Fruit fly (Drosophila melanogaster) whole organism, embryonic: ENCODE data around the gene CG15034.

Source experiments
- Ada2b ChIP-seq: fragments of 200-800 bp; sonication (Bioruptor generic); IDR thresholded peaks from 2 replicates; pipeline ENCODE4 v1.3.6; 2022; ENCODE audit warnings: missing biosample characterization, missing genetic modification characterization
- Atf-2 ChIP-seq: fragments of 200-800 bp; sonication (Bioruptor generic); optimal IDR thresholded peaks from 2 replicates; lab custom pipeline; 2016; ENCODE audit warnings: missing biosample characterization, missing genetic modification characterization
- CG10979 ChIP-seq: fragments of 200-800 bp; sonication (Bioruptor generic); optimal IDR thresholded peaks from 2 replicates; lab custom pipeline; 2018; ENCODE audit warnings: missing biosample characterization, mild to moderate bottlenecking, missing genetic modification characterization, moderate library complexity
- CG11398 ChIP-seq: fragments of 200-800 bp; sonication (Bioruptor generic); optimal IDR thresholded peaks from 2 replicates; lab custom pipeline; 2016; ENCODE audit warnings: missing biosample characterization, missing genetic modification characterization
- CG12219 ChIP-seq: fragments of 200-800 bp; sonication (Bioruptor generic); optimal IDR thresholded peaks from 3 replicates; lab custom pipeline; 2018; ENCODE audit warnings: missing biosample characterization, mild to moderate bottlenecking, missing genetic modification characterization
- CG14014 ChIP-seq: fragments of 200-800 bp; sonication (Bioruptor generic); IDR thresholded peaks from 2 replicates; pipeline ENCODE4 v1.3.6; 2022; ENCODE audit warnings: missing biosample characterization, missing genetic modification characterization
- CG14710 ChIP-seq: fragments of 200-800 bp; sonication (Bioruptor generic); optimal IDR thresholded peaks from 3 replicates; lab custom pipeline; 2019; ENCODE audit warnings: missing biosample characterization, mild to moderate bottlenecking, missing genetic modification characterization, moderate library complexity
- CG1603 ChIP-seq: fragments of 200-800 bp; sonication (Bioruptor generic); optimal IDR thresholded peaks from 2 replicates; lab custom pipeline; 2019; ENCODE audit warnings: missing biosample characterization, mild to moderate bottlenecking, missing genetic modification characterization, moderate library complexity
- CG2202 ChIP-seq: fragments of 200-800 bp; sonication (Bioruptor generic); optimal IDR thresholded peaks from 2 replicates; lab custom pipeline; 2018; ENCODE audit warnings: missing biosample characterization, mild to moderate bottlenecking, missing genetic modification characterization
- CG3995 ChIP-seq: fragments of 200-800 bp; sonication (Bioruptor generic); optimal IDR thresholded peaks from 3 replicates; lab custom pipeline; 2016; ENCODE audit warnings: missing biosample characterization, missing genetic modification characterization
- CG42726 ChIP-seq: fragments of 200-800 bp; sonication (Bioruptor generic); IDR thresholded peaks from 2 replicates; pipeline ENCODE4 v1.3.6; 2022; ENCODE audit warnings: missing biosample characterization, missing genetic modification characterization; ENCODE audit not compliant: partially characterized antibody
- CG4328 ChIP-seq: fragments of 200-800 bp; sonication (Bioruptor generic); optimal IDR thresholded peaks from 3 replicates; lab custom pipeline; 2017; ENCODE audit warnings: missing biosample characterization, missing genetic modification reagents, missing genetic modification characterization
- CG43689 ChIP-seq: fragments of 200-800 bp; sonication (Bioruptor generic); IDR thresholded peaks from 2 replicates; pipeline ENCODE4 v1.3.6; 2022; ENCODE audit warnings: missing biosample characterization, missing genetic modification characterization
- CG4854 ChIP-seq: fragments of 200-800 bp; sonication (Bioruptor generic); optimal IDR thresholded peaks from 2 replicates; lab custom pipeline; 2016; ENCODE audit warnings: missing biosample characterization, missing genetic modification characterization, inconsistent platforms
- CG7745 ChIP-seq: fragments of 200-800 bp; sonication (Bioruptor generic); optimal IDR thresholded peaks from 2 replicates; lab custom pipeline; 2018; ENCODE audit warnings: missing biosample characterization, mild to moderate bottlenecking, missing genetic modification characterization, moderate library complexity
- ERR ChIP-seq: fragments of 200-800 bp; sonication (Bioruptor generic); optimal IDR thresholded peaks from 2 replicates; lab custom pipeline; 2016; ENCODE audit warnings: missing biosample characterization, missing genetic modification characterization
- Ets65A ChIP-seq: fragments of 200-800 bp; sonication (Bioruptor generic); peaks from one replicate; lab custom pipeline; 2016; ENCODE audit warnings: missing biosample characterization, missing genetic modification characterization
- Ets97D ChIP-seq: fragments of 200-800 bp; sonication (Bioruptor generic); optimal IDR thresholded peaks from 3 replicates; lab custom pipeline; 2016; ENCODE audit warnings: missing biosample characterization, missing genetic modification characterization
- HLH3B ChIP-seq: fragments of 200-800 bp; sonication (Bioruptor generic); IDR thresholded peaks from 2 replicates; pipeline ENCODE4 v1.3.6; 2022; ENCODE audit warnings: missing biosample characterization, missing genetic modification characterization
- Hsf ChIP-seq: fragments of 200-800 bp; sonication (Bioruptor generic); optimal IDR thresholded peaks from 3 replicates; lab custom pipeline; 2016; ENCODE audit warnings: missing biosample characterization, missing genetic modification characterization
- NC2β ChIP-seq: fragments of 200-800 bp; sonication (Bioruptor generic); optimal IDR thresholded peaks from 2 replicates; lab custom pipeline; 2016; ENCODE audit warnings: missing biosample characterization, missing genetic modification characterization
- Oli ChIP-seq: fragments of 200-800 bp; sonication (Bioruptor generic); optimal IDR thresholded peaks from 2 replicates; lab custom pipeline; 2018; ENCODE audit warnings: missing biosample characterization, mild to moderate bottlenecking, missing genetic modification characterization, moderate library complexity
- Tbp ChIP-seq: fragments of >200 bp; optimal IDR thresholded peaks from 2 replicates; lab custom pipeline; 2018; ENCODE audit warnings: missing biosample characterization, missing genetic modification characterization
- Trl ChIP-seq, 3 experiments: fragments of >200 bp in 2 of 3; fragments of 200-800 bp in 1 of 3; sonication (Bioruptor generic) in 1 of 3; optimal IDR thresholded peaks; 2 replicates in 1 of 3; 3 replicates in 2 of 3; lab custom pipeline; 2016 to 2017; ENCODE audit warnings: missing biosample characterization in 1 of 3, missing genetic modification characterization in 1 of 3
- bcd ChIP-seq: fragments of 200-800 bp; sonication (Bioruptor generic); optimal IDR thresholded peaks from 2 replicates; lab custom pipeline; 2017; ENCODE audit warnings: missing biosample characterization, mild to moderate bottlenecking, missing genetic modification characterization
- chinmo ChIP-seq: fragments of 200-800 bp; sonication (Bioruptor generic); IDR thresholded peaks from 4 replicates; pipeline ENCODE4 v1.3.6; 2022; ENCODE audit warnings: missing biosample characterization, missing genetic modification characterization; ENCODE audit not compliant: partially characterized antibody
- crp ChIP-seq, 2 experiments: fragments of 200-800 bp; sonication (Bioruptor generic); optimal IDR thresholded peaks; 2 replicates in 1 of 2; 3 replicates in 1 of 2; lab custom pipeline; 2017; ENCODE audit warnings: missing biosample characterization in 2 of 2, missing genetic modification characterization in 2 of 2, mild to moderate bottlenecking in 1 of 2, moderate library complexity in 1 of 2
- cwo ChIP-seq: fragments of 200-800 bp; sonication (Bioruptor generic); optimal IDR thresholded peaks from 3 replicates; lab custom pipeline; 2017; ENCODE audit warnings: missing biosample characterization, missing genetic modification characterization, mild to moderate bottlenecking, moderate library complexity, missing genetic modification reagents
- dpn ChIP-seq, 2 experiments: fragments of 200-800 bp; sonication (Bioruptor generic); optimal IDR thresholded peaks; 3 replicates each; lab custom pipeline; 2016; ENCODE audit warnings: missing biosample characterization in 2 of 2, missing genetic modification characterization in 2 of 2
- gsb ChIP-seq: fragments of 200-800 bp; sonication (Bioruptor generic); IDR thresholded peaks from 2 replicates; pipeline ENCODE4 v1.3.6; 2022; ENCODE audit warnings: missing biosample characterization, missing genetic modification characterization
- hkb ChIP-seq, 2 experiments: fragments of 200-800 bp in 1 of 2; fragments of >200 bp in 1 of 2; sonication (Bioruptor generic) in 1 of 2; IDR thresholded peaks in 1 of 2; optimal IDR thresholded peaks in 1 of 2; 2 replicates each; pipeline versions ENCODE4 v1.3.6 to Lab custom; 2017 to 2022; ENCODE audit warnings: missing biosample characterization in 1 of 2, missing genetic modification characterization in 1 of 2
- knrl ChIP-seq: fragments of 200-800 bp; sonication (Bioruptor generic); IDR thresholded peaks from 3 replicates; pipeline ENCODE4 v1.3.6; 2022; ENCODE audit warnings: missing biosample characterization, missing genetic modification characterization; ENCODE audit not compliant: partially characterized antibody
- lbe ChIP-seq: fragments of 200-800 bp; sonication (Bioruptor generic); optimal IDR thresholded peaks from 2 replicates; lab custom pipeline; 2016; ENCODE audit warnings: missing biosample characterization, mild to moderate bottlenecking, missing genetic modification characterization
- nau ChIP-seq: fragments of 200-800 bp; sonication (Bioruptor generic); optimal IDR thresholded peaks from 3 replicates; lab custom pipeline; 2017; ENCODE audit warnings: missing biosample characterization, mild to moderate bottlenecking, missing genetic modification characterization, missing genetic modification reagents
- peb ChIP-seq: fragments of 200-800 bp; sonication (Bioruptor generic); IDR thresholded peaks from 2 replicates; pipeline ENCODE4 v1.3.6; 2022; ENCODE audit warnings: missing biosample characterization, missing genetic modification characterization
- rib ChIP-seq: fragments of 200-800 bp; sonication (Bioruptor generic); IDR thresholded peaks from 2 replicates; pipeline ENCODE4 v1.3.6; 2022; ENCODE audit warnings: missing biosample characterization, missing genetic modification characterization

CG15034 gene

DNA sequence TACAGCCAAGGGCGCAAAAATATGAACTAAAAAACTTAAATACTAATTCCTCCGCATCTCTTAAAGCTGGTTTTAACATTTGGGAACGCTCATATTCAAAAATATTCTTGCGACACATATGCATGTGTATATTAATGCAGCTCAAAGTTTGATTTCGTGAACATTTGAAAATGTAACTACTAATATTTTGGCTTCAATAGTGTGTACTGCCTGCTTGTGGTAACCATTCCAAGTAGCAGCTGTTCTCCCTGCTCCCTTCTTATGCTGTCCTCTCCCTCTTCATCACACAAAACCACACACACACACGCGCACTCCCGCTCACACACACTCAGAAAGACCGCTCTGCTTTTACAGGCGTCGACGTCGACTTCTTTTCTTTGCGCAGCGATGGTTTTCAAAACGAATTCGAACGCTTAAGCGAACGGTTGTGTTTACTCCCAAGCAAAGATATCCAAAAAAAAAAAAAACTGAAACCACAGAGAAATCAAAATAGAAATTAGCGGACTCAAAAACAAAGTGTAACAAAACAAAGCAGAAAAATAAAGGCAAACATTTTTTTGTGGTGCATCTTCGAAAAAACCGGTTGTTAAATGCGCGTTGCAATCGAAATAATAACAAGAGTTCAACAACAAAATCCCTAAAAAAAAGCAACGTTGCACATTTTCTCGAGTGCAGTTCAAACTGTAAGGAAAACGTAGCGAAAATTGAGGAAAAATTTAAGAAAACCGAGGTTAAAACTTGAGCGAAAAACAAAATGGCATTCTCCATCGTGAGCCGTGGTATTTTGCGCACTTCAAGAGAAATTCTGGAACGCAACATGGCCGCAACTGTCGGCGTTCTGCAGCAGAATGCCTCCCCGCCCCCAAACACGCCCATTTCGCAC lies 10.1 kb downstream of the CG15034 start, which contains the start of gene CBP (continued):
- TF ChIP-seq hkb (optimal IDR thresholded peaks at IDR 0.05; lab: Kevin White, UChicago) (no peak), hkb (GFP tag; IDR thresholded peaks at IDR 0.05; lab: Robert Waterston, UW) (peak; percentile 98), CG43689 (GFP tag; lab: Robert Waterston, UW) (peak; percentile 92), CG14014 (peak; percentile 93), CG4854 (GFP tag; lab: Kevin White, UChicago) (peak; percentile 95), knrl (GFP tag; lab: Robert Waterston, UW) (no peak), NC2β (peak; percentile 97), CG11398 (GFP tag; lab: Kevin White, UChicago) (peak; percentile 97), HLH3B (peak; percentile 96), Ada2b (GFP tag; lab: Robert Waterston, UW) (peak; percentile 93), Hsf (GFP tag; lab: Kevin White, UChicago) (peak; percentile 98), Trl (optimal IDR thresholded peaks at IDR 0.05; lab: Kevin White, UChicago) (peak; percentile 42 to 63), Trl (GFP tag; optimal IDR thresholded peaks at IDR 0.05; lab: Kevin White, UChicago) (peak; percentile 98), Ets65A (GFP tag; lab: Kevin White, UChicago) (peak; percentile 99), rib (GFP tag; lab: Robert Waterston, UW) (no peak; the same call in none of the 2 replicates), CG12219 (GFP tag; lab: Kevin White, UChicago) (peak; percentile 99), Tbp (GFP tag; lab: Kevin White, UChicago) (no peak), CG1603 (tag; lab: Kevin White, UChicago) (peak; percentile 98), Ets97D (GFP tag; lab: Kevin White, UChicago) (peak; percentile 81), CG10979 (tag; lab: Kevin White, UChicago) (peak; percentile 99), peb (GFP tag; lab: Robert Waterston, UW) (peak; percentile 95), CG4328 (peak; percentile 93), CG2202 (tag; lab: Kevin White, UChicago) (peak; percentile 99), gsb (GFP tag; lab: Robert Waterston, UW) (peak; percentile 86), lbe (GFP tag; lab: Kevin White, UChicago) (peak; percentile 83), dpn (GFP tag; optimal IDR thresholded peaks at IDR 0.05; lab: Kevin White, UChicago) (peak; percentile 97 to 98), chinmo (peak; percentile 65; the same call in 2 of the 4 replicates), Oli (tag; lab: Kevin White, UChicago) (peak; percentile 99), CG7745 (tag; lab: Kevin White, UChicago) (peak; percentile 79), CG3995 (peak; percentile 62), CG14710 (tag; lab: Kevin White, UChicago) (peak; percentile 98), ERR (GFP tag; lab: Kevin White, UChicago) (peak; percentile 94), CG42726 (GFP tag; lab: Robert Waterston, UW) (no peak), crp (GFP tag; optimal IDR thresholded peaks at IDR 0.05; lab: Kevin White, UChicago) (peak; percentile 23 to 77), cwo (peak; percentile 94), nau (GFP tag; lab: Kevin White, UChicago) (peak; percentile 98), Atf-2 (GFP tag; lab: Kevin White, UChicago) (peak; percentile 97), bcd (GFP tag; lab: Kevin White, UChicago) (peak; percentile 98)
